Worm (Caenorhabditis elegans): ENCODE measurements around the gene F19B10.3.

The F19B10.3 gene

DNA sequence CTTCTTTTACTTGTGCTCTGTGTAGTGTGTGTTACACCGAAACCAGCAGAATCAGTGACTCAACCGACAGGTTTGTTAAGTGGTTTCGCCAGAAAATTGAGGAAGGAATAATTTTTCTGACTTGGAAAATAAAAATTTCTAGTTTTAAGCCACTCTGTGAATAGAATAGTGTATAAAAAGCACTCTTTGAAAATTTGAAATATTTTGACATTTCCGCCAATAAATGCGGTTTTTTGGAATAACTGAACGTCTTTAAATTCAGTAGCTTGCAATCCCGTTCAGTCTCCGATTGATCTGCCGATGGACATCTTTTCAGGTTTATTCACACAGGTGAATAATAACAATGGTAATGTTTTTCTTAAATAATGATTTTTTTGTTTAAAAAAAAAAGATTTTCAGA is at the start of gene F19B10.3:
Gene F19B10.3, plus strand, starts transcription at position 301 of the 400 bp plus-strand sequence.
- TF ChIP-seq T22C8.4 (GFP tag; IDR thresholded peaks at IDR 0.05) (no peak), cog-1 (tag; optimal IDR thresholded peaks at IDR 0.05) (no peak), ref-1 (GFP tag; conservative IDR thresholded peaks at IDR 0.05) (no peak), tab-1 (GFP tag; IDR thresholded peaks at IDR 0.05) (no peak), flt-1 (GFP tag; IDR thresholded peaks at IDR 0.05) (no peak), ztf-29 (GFP tag; IDR thresholded peaks at IDR 0.05) (no peak), klf-2 (GFP tag; conservative IDR thresholded peaks at IDR 0.05) (no peak), ztf-23 (GFP tag; IDR thresholded peaks at IDR 0.05) (no peak), med-1 (GFP tag; optimal IDR thresholded peaks at IDR 0.05; ENCODE audit: insufficient read depth) (no peak)

DNA sequence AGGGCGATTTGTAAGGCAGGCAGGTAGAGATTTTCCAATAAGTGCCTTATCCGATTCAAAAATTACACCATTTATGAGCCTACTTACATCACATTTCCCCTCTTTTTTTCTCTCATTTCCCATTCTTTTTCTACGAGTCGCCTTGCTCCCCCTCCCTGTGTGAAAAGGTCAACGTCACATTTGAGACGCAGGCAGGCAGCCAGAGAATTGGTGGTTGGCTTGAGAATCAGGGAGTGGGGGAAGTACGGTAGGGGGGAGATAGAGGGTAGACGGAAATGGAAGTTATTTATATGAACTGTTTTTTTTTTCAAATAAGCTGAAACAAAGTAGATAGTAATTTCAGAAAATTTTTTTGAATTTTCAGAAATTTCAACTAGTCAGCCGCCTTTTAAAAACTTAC is 48.0 kb upstream of the F19B10.3 start:
- TF ChIP-seq flt-1 (GFP tag; IDR thresholded peaks at IDR 0.05) = no peak
- TF ChIP-seq ref-1 (GFP tag; conservative IDR thresholded peaks at IDR 0.05) = no peak
- TF ChIP-seq klf-2 (GFP tag; conservative IDR thresholded peaks at IDR 0.05) = no peak

DNA sequence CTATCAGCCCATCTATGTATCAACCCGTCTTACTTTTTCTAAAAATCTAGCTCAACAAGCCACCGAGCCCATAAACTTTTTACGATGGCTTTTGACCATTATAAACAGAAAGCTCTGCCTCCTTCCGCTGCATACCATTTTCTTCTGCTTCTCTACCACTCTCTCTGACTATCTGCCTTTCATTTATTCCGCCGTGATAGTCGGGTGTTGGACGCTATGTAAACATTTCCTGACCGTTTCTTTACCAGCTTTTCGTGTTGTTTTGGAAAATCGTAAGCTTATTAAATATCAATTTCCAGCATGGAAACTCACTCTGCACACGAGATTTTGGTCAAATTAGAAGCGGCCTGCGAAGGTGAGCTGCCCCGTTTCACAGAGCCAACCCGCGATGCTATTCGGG is 47.1 kb upstream of the F19B10.3 start, which contains the start of gene F40E12.1:
Gene F40E12.1, plus strand, starts transcription at position 301 of the 400 bp plus-strand sequence.
- TF ChIP-seq klf-2 (GFP tag; conservative IDR thresholded peaks at IDR 0.05) (no peak), ztf-23 (GFP tag; IDR thresholded peaks at IDR 0.05) (no peak), cog-1 (tag; optimal IDR thresholded peaks at IDR 0.05) (no peak), tab-1 (GFP tag; IDR thresholded peaks at IDR 0.05) (no peak), ref-1 (GFP tag; conservative IDR thresholded peaks at IDR 0.05) (no peak), ztf-29 (GFP tag; IDR thresholded peaks at IDR 0.05) (no peak), flt-1 (GFP tag; IDR thresholded peaks at IDR 0.05) (no peak), med-1 (GFP tag; optimal IDR thresholded peaks at IDR 0.05; ENCODE audit: insufficient read depth) (no peak)

DNA sequence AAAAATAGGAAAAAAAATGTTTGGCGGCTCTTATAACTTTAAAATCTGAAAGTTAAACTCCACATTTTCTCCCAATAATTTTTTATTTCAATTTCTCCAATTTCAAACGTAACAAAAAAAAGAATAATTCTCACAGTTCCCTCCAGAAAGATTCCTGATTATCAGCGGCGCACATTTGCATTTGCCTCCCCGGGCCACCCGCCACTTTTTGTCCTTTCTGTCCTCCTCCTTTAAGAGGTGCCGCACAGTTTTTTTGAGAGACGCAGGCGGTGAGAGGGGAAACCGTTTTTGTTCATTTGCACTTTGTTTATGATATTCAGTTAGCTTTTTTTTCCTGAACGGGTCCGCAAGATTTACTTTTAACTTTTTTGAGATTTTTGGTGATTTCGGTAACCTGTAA is 43.7 kb upstream of the F19B10.3 start:
- no peak for TF ChIP-seq flt-1 (GFP tag; IDR thresholded peaks at IDR 0.05)
- TF ChIP-seq T22C8.4 (GFP tag; IDR thresholded peaks at IDR 0.05) = no peak
- TF ChIP-seq ztf-23 (GFP tag; IDR thresholded peaks at IDR 0.05) = no peak
- no peak for TF ChIP-seq klf-2 (GFP tag; conservative IDR thresholded peaks at IDR 0.05)
- no peak for TF ChIP-seq tab-1 (GFP tag; IDR thresholded peaks at IDR 0.05)
- no peak for TF ChIP-seq ztf-29 (GFP tag; IDR thresholded peaks at IDR 0.05)
- TF ChIP-seq med-1 (GFP tag; optimal IDR thresholded peaks at IDR 0.05; ENCODE audit: insufficient read depth) = no peak
- no peak for TF ChIP-seq ref-1 (GFP tag; conservative IDR thresholded peaks at IDR 0.05)
- no peak for TF ChIP-seq cog-1 (tag; optimal IDR thresholded peaks at IDR 0.05)

DNA sequence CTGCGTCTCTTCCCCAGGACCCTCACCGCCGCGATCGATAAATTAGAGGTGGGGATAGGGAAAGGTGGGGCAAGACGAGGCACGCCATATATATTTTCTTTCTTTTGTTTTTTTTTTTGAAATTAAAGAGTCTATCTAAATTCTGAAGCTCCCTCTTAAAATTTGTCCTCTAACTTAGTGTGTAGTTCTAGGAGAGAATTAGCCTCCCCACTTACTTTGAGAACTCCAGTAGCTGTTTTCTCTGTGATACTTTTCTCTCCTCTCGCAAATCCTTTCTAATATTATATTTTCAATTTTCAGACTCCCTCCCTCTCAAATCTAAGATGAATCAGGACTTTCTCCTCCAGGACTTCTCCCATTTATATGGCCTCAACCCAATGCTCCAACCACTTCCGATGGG is 42.6 kb upstream of the F19B10.3 start, which contains the start of gene M151.7:
Gene M151.7, plus strand, starts transcription at position 301 of the 400 bp plus-strand sequence.
- no peak for TF ChIP-seq med-1 (GFP tag; optimal IDR thresholded peaks at IDR 0.05; ENCODE audit: insufficient read depth)
- TF ChIP-seq ztf-23 (GFP tag; IDR thresholded peaks at IDR 0.05) = no peak
- no peak for TF ChIP-seq flt-1 (GFP tag; IDR thresholded peaks at IDR 0.05)
- no peak for TF ChIP-seq ztf-29 (GFP tag; IDR thresholded peaks at IDR 0.05)
- TF ChIP-seq klf-2 (GFP tag; conservative IDR thresholded peaks at IDR 0.05) = no peak
- TF ChIP-seq T22C8.4 (GFP tag; IDR thresholded peaks at IDR 0.05) = no peak
- no peak for TF ChIP-seq tab-1 (GFP tag; IDR thresholded peaks at IDR 0.05)
- no peak for TF ChIP-seq ref-1 (GFP tag; conservative IDR thresholded peaks at IDR 0.05)
- no peak for TF ChIP-seq cog-1 (tag; optimal IDR thresholded peaks at IDR 0.05)

DNA sequence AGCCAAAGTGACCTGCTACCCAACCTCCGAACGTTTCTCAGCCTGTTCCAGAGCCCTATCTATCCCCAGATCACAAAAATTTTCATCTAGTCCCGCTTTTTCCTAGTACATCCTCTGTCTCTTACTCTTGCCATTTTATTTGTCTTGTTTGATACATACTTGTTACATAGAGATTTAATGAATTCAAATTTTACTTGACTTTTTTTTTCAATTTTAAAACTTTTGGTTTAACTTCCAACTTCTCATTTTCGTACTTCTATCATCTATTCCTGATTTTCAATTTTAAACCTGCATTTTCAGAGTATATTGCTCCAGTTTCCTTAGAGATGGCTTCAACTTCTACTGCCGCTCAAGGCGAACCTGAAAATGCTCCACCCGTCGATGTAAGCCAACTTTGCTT is 37.7 kb upstream of the F19B10.3 start, which contains the start of gene M151.3:
Gene M151.3, plus strand, starts transcription at position 301 of the 400 bp plus-strand sequence.
- TF ChIP-seq ref-1 (GFP tag; conservative IDR thresholded peaks at IDR 0.05) = no peak
- TF ChIP-seq T22C8.4 (GFP tag; IDR thresholded peaks at IDR 0.05) = no peak
- TF ChIP-seq tab-1 (GFP tag; IDR thresholded peaks at IDR 0.05) = no peak
- no peak for TF ChIP-seq med-1 (GFP tag; optimal IDR thresholded peaks at IDR 0.05; ENCODE audit: insufficient read depth)
- no peak for TF ChIP-seq ztf-23 (GFP tag; IDR thresholded peaks at IDR 0.05)
- no peak for TF ChIP-seq ztf-29 (GFP tag; IDR thresholded peaks at IDR 0.05)
- no peak for TF ChIP-seq cog-1 (tag; optimal IDR thresholded peaks at IDR 0.05)
- no peak for TF ChIP-seq klf-2 (GFP tag; conservative IDR thresholded peaks at IDR 0.05)
- no peak for TF ChIP-seq flt-1 (GFP tag; IDR thresholded peaks at IDR 0.05)

DNA sequence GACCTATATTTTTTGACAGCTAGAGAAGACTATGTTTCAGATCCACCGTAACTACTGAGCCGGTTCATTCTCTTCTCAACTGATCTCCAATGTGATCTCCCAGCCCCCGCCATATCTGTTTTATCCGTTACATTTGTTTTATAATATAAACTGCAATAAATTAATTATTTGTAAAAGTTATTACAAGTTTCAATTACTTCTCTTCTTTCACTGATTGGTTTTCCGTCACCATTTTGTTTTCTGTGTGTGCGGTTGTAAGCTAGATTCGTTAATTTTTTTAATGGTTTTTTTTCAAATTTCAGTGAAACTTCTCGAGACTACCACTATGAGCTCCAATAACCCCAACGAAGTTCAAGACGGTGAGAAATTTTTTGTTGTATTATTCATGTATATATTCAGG is 33.8 kb upstream of the F19B10.3 start, which contains the start of gene M151.2:
Gene M151.2, plus strand, starts transcription at position 301 of the 400 bp plus-strand sequence.
- TF ChIP-seq cog-1 (tag; optimal IDR thresholded peaks at IDR 0.05) (no peak), klf-2 (GFP tag; conservative IDR thresholded peaks at IDR 0.05) (no peak), flt-1 (GFP tag; IDR thresholded peaks at IDR 0.05) (no peak), T22C8.4 (GFP tag; IDR thresholded peaks at IDR 0.05) (no peak), ztf-29 (GFP tag; IDR thresholded peaks at IDR 0.05) (no peak), ztf-23 (GFP tag; IDR thresholded peaks at IDR 0.05) (no peak), tab-1 (GFP tag; IDR thresholded peaks at IDR 0.05) (no peak), ref-1 (GFP tag; conservative IDR thresholded peaks at IDR 0.05) (no peak)

DNA sequence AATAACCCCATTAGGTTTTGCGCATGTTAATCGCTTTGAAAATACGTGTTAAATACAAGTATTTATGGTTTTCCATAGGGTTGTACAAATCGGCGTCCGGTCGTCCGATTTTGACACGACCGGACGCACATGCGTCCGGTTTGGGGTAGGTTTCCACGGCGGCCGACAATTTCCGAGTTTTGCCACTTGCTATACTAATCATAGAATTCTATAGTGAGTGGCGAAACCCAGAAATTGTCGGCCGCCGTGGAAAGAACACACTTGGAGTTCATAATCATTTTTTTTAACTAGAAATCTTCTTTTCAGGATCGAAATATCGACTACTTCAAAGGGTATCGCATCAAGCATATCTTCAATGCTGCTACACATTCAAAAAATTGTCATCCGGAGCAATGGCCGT is 29.8 kb upstream of the F19B10.3 start:
- no peak for TF ChIP-seq ztf-29 (GFP tag; IDR thresholded peaks at IDR 0.05)
- no peak for TF ChIP-seq T22C8.4 (GFP tag; IDR thresholded peaks at IDR 0.05)
- no peak for TF ChIP-seq ztf-23 (GFP tag; IDR thresholded peaks at IDR 0.05)
- no peak for TF ChIP-seq tab-1 (GFP tag; IDR thresholded peaks at IDR 0.05)
- TF ChIP-seq cog-1 (tag; optimal IDR thresholded peaks at IDR 0.05) = no peak
- TF ChIP-seq flt-1 (GFP tag; IDR thresholded peaks at IDR 0.05) = no peak
- TF ChIP-seq ref-1 (GFP tag; conservative IDR thresholded peaks at IDR 0.05) = no peak
- TF ChIP-seq klf-2 (GFP tag; conservative IDR thresholded peaks at IDR 0.05) = no peak
- TF ChIP-seq med-1 (GFP tag; optimal IDR thresholded peaks at IDR 0.05; ENCODE audit: insufficient read depth) = no peak

DNA sequence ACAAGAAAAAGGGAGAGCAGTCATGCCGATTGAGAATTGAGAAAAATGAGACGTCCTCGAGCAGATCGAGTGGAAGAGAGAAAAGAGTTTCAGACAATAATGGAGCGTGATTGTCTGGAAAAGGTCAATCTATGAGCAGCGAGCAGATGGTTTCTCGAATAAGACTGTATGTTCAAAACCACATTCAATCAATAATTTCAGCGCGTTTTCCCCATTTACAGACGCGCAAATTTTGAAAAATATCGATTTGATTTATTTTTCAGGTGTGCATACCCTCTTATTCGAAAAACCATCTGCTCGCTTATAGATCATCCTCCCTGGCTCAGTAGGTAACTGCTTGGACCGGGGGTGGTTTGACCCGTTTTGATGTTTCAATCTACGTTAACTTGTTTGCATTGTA is 25.3 kb upstream of the F19B10.3 start, which contains the start of gene fbxb-31:
Gene fbxb-31, minus strand, starts transcription at position 101 of the 400 bp plus-strand sequence.
- TF ChIP-seq T22C8.4 (GFP tag; IDR thresholded peaks at IDR 0.05) = no peak
- TF ChIP-seq med-1 (GFP tag; optimal IDR thresholded peaks at IDR 0.05; ENCODE audit: insufficient read depth) = no peak
- TF ChIP-seq ztf-29 (GFP tag; IDR thresholded peaks at IDR 0.05) = no peak
- no peak for TF ChIP-seq klf-2 (GFP tag; conservative IDR thresholded peaks at IDR 0.05)
- no peak for TF ChIP-seq cog-1 (tag; optimal IDR thresholded peaks at IDR 0.05)
- TF ChIP-seq flt-1 (GFP tag; IDR thresholded peaks at IDR 0.05) = no peak
- TF ChIP-seq ref-1 (GFP tag; conservative IDR thresholded peaks at IDR 0.05) = no peak
- TF ChIP-seq tab-1 (GFP tag; IDR thresholded peaks at IDR 0.05) = no peak
- no peak for TF ChIP-seq ztf-23 (GFP tag; IDR thresholded peaks at IDR 0.05)

DNA sequence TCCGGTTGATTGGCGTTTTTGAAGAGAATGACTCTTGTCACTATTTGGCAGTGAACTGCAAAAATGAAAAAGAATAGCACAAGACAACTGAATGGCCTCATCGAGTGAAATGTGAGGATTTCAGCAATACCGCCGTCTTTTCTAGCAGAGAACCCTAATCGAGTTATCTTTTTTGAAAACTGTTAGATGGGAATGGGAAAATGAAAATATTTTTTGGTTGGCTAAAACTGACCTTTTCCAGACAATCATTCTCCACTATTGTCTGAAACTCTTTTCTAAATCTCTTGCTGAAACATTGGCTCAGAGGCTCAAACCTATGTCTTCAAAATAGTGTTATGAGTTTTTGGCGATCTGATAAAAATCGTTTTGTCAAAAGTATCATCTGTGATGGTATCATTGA is 24.4 kb upstream of the F19B10.3 start, which contains the start of gene M151.10:
Gene M151.10, minus strand, starts transcription at position 101 of the 400 bp plus-strand sequence.
- TF ChIP-seq ztf-23 (GFP tag; IDR thresholded peaks at IDR 0.05) (no peak), flt-1 (GFP tag; IDR thresholded peaks at IDR 0.05) (no peak), ztf-29 (GFP tag; IDR thresholded peaks at IDR 0.05) (no peak), T22C8.4 (GFP tag; IDR thresholded peaks at IDR 0.05) (no peak), med-1 (GFP tag; optimal IDR thresholded peaks at IDR 0.05; ENCODE audit: insufficient read depth) (no peak)
